Worm (Caenorhabditis elegans) whole organism, L2 larva: ENCODE measurements around the gene ergi-2.

Experiments
- ama-1 ChIP-seq: fragments of 150-350 bp; optimal IDR thresholded peaks from 2 replicates; lab custom pipeline; 2018; ENCODE audit warnings: inconsistent platforms
- egl-27 ChIP-seq: sonication (generic microtip); optimal IDR thresholded peaks from 3 replicates; lab custom pipeline; 2017; ENCODE audit warnings: missing biosample characterization, missing genetic modification reagents, missing genetic modification characterization
- ztf-11 ChIP-seq: sonication (generic microtip); optimal IDR thresholded peaks from 2 replicates; lab custom pipeline; 2017; ENCODE audit warnings: missing biosample characterization, missing genetic modification characterization

DNA sequence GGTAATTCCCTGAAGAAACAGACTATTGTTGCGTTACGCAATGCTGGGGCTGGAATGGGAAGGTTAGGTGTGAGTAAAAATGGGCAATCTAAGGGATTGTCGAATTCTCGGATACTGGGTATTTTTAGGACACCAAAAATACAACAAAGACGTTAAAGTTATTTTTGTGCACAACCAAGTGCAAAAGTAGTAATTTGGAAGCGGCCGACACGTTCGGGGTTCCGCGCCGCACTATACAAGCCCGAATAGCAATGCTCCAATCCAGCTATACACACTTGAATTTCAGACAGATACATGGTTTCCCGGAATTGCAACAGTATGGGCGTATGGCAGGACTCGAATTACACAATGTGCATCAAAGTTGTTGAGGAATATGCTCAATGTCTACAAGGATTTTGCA, 20.9 kb upstream of the ergi-2 start:
- TF ChIP-seq ztf-11 = no peak
- no peak for TF ChIP-seq ama-1 (lab: Kevin White, UChicago)
- TF ChIP-seq egl-27 = no peak
